Worm (Caenorhabditis elegans): Measurements from ENCODE around the gene srd-51.
A peak's percentile ranks its signal among the peaks of the same experiment; 100 is the strongest.

The srd-51 gene

ce11 chrX:13527347-13528092, 42.8 kb upstream of the srd-51 start, which contains the start of gene pab-2 (continued):
- TF ChIP-seq ctbp-1 (GFP tag; IDR thresholded peaks at IDR 0.05) (peak; percentile 68), nhr-42 (GFP tag; IDR thresholded peaks at IDR 0.05) (0 out of 2 replicates have a peak, but pooled peaks have one; percentile 34), spr-3 (GFP tag; optimal IDR thresholded peaks at IDR 0.05) (no peak), nhr-111 (GFP tag; optimal IDR thresholded peaks at IDR 0.05) (no peak), spr-1 (tag; optimal IDR thresholded peaks at IDR 0.05) (peak; percentile 73), Y105C5A.15 (GFP tag; IDR thresholded peaks at IDR 0.05) (no peak), lin-29 (GFP tag; IDR thresholded peaks at IDR 0.05) (no peak), F10B5.3 (tag; optimal IDR thresholded peaks at IDR 0.05) (no peak), gei-8 (GFP tag; optimal IDR thresholded peaks at IDR 0.05) (peak; percentile 71), zfp-3 (GFP tag; conservative IDR thresholded peaks at IDR 0.05) (no peak), nhr-77 (tag; optimal IDR thresholded peaks at IDR 0.05) (peak; percentile 54), lin-39 (tag; optimal IDR thresholded peaks at IDR 0.05) (no peak), nhr-10 (tag; optimal IDR thresholded peaks at IDR 0.05) (peak; percentile 38), unc-62 (GFP tag; optimal IDR thresholded peaks at IDR 0.05 in 1 of 2) (peak in 1 of 2 experiments; percentile 90), unc-62 (tag; optimal IDR thresholded peaks at IDR 0.05) (no peak), ceh-32 (tag; optimal IDR thresholded peaks at IDR 0.05; ENCODE audit: poor library complexity) (no peak), daf-12 (tag; optimal IDR thresholded peaks at IDR 0.05) (no peak), cey-2 (tag; optimal IDR thresholded peaks at IDR 0.05; ENCODE audit: borderline replicate concordance, insufficient read depth) (peak; percentile 16), snpc-1.2 (GFP tag; IDR thresholded peaks at IDR 0.05) (no peak), nhr-237 (tag; optimal IDR thresholded peaks at IDR 0.05) (no peak), nhr-76 (tag; optimal IDR thresholded peaks at IDR 0.05) (no peak), ceh-82 (tag; optimal IDR thresholded peaks at IDR 0.05) (no peak), lin-15B (tag; optimal IDR thresholded peaks at IDR 0.05) (no peak), ceh-20 (GFP tag; IDR thresholded peaks at IDR 0.05) (peak; percentile 69; the same call in 1 of the 2 replicates), lin-1 (GFP tag; IDR thresholded peaks at IDR 0.05) (no peak; the same call in 1 of the 2 replicates), hlh-11 (tag; optimal IDR thresholded peaks at IDR 0.05) (peak; percentile 98), sdz-12 (GFP tag; optimal IDR thresholded peaks at IDR 0.05) (no peak), snpc-4 (tag; optimal IDR thresholded peaks at IDR 0.05) (no peak), unc-39 (tag; optimal IDR thresholded peaks at IDR 0.05) (no peak), mdl-1 (tag; optimal IDR thresholded peaks at IDR 0.05) (peak; percentile 70 to 87), zip-2 (tag; optimal IDR thresholded peaks at IDR 0.05) (peak; percentile 92), hlh-30 (tag; optimal IDR thresholded peaks at IDR 0.05; ENCODE audit: insufficient read depth) (peak; percentile 93), fos-1 (tag; optimal IDR thresholded peaks at IDR 0.05) (no peak), madf-9 (GFP tag; conservative IDR thresholded peaks at IDR 0.05) (peak; percentile 72), daf-19 (GFP tag; conservative IDR thresholded peaks at IDR 0.05) (no peak), set-16 (GFP tag; IDR thresholded peaks at IDR 0.05) (peak; percentile 81), php-3 (GFP tag; IDR thresholded peaks at IDR 0.05) (peak; percentile 85), nhr-28 (tag; optimal IDR thresholded peaks at IDR 0.05) (peak; percentile 87), F26F4.8 (GFP tag; conservative IDR thresholded peaks at IDR 0.05) (no peak), D1046.2 (GFP tag; IDR thresholded peaks at IDR 0.05) (0 out of 2 replicates have a peak, but pooled peaks have one; percentile 54), tra-1 (GFP tag; IDR thresholded peaks at IDR 0.05) (peak; percentile 85), egl-43 (GFP tag; IDR thresholded peaks at IDR 0.05) (peak; percentile 76), dve-1 (tag; optimal IDR thresholded peaks at IDR 0.05; ENCODE audit: insufficient read depth) (peak; percentile 92), ceh-62 (tag; optimal IDR thresholded peaks at IDR 0.05) (no peak), T26A8.4 (GFP tag; IDR thresholded peaks at IDR 0.05) (peak; percentile 61; the same call in 1 of the 2 replicates), saeg-2 (GFP tag; IDR thresholded peaks at IDR 0.05) (peak; percentile 89), ces-1 (GFP tag; optimal IDR thresholded peaks at IDR 0.05) (no peak), rbr-2 (tag; optimal IDR thresholded peaks at IDR 0.05) (peak; percentile 87), Y75B8A.6 (GFP tag; IDR thresholded peaks at IDR 0.05) (no peak), F44E2.7 (GFP tag; IDR thresholded peaks at IDR 0.05) (0 out of 2 replicates have a peak, but pooled peaks have one; percentile 35)

Data from whole organism, L4 larva.